Worm (Caenorhabditis elegans) whole organism, L2 larva: ENCODE data around the gene str-19.

Experiments used
- ZK546.5 ChIP-seq: sonication (generic microtip); optimal IDR thresholded peaks from 2 replicates; lab custom pipeline; 2017; ENCODE audit warnings: missing biosample characterization, missing genetic modification characterization
- egl-27 ChIP-seq: sonication (generic microtip); optimal IDR thresholded peaks from 3 replicates; lab custom pipeline; 2017; ENCODE audit warnings: missing biosample characterization, missing genetic modification reagents, missing genetic modification characterization
- elt-1 ChIP-seq: fragments of 150-350 bp; optimal IDR thresholded peaks from 2 replicates; lab custom pipeline; 2014; ENCODE audit warnings: missing biosample characterization, missing genetic modification characterization
- peb-1 ChIP-seq: fragments of 150-350 bp; optimal IDR thresholded peaks from 2 replicates; lab custom pipeline; 2014; ENCODE audit warnings: missing biosample characterization, missing genetic modification characterization

DNA sequence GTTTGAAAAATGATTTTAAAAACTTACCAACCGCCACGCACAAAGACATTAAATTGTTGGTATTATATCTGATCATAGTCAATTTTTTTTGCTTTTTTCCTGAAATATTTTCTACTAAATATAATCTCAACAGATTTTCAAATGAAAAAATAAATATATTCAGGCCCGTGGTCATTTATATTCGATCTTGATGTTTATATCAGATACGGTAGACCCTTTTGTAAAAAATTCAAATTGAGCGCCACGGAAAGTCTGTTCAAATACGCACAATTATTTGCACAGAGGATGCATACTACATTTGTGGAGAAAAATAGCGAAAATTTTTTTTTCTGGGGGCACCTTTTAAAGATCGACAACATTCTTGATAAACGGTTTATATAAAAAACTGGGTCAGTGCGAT lies 48.1 kb upstream of the str-19 start, which contains the start of gene T26E4.4:
- TF ChIP-seq elt-1 (no peak), egl-27 (no peak), peb-1 (tag; lab: Kevin White, UChicago) (no peak), ZK546.5 (no peak)
